Fruit fly (Drosophila melanogaster) whole organism, adult: ENCODE results near the gene Ssl2.

ENCODE experiments used
- CG11617 ChIP-seq: fragments of 200-800 bp; sonication (Bioruptor generic); optimal IDR thresholded peaks from 2 replicates; lab custom pipeline; 2017; ENCODE audit warnings: mild to moderate bottlenecking, missing biosample characterization, missing genetic modification reagents, missing genetic modification characterization
- CG12768 ChIP-seq: fragments of 200-800 bp; sonication (Bioruptor generic); optimal IDR thresholded peaks from 2 replicates; lab custom pipeline; 2017; ENCODE audit warnings: missing biosample characterization, missing genetic modification characterization, mild to moderate bottlenecking, moderate library complexity, missing genetic modification reagents
- CG14711 ChIP-seq: fragments of 200-800 bp; sonication (Bioruptor generic); optimal IDR thresholded peaks from 2 replicates; lab custom pipeline; 2018; ENCODE audit warnings: missing biosample characterization, mild to moderate bottlenecking, missing genetic modification characterization, moderate library complexity
- CG33017 ChIP-seq: fragments of 200-800 bp; sonication (Bioruptor generic); optimal IDR thresholded peaks from 2 replicates; lab custom pipeline; 2018; ENCODE audit warnings: missing biosample characterization, mild to moderate bottlenecking, missing genetic modification characterization, moderate library complexity
- CG7045 ChIP-seq: fragments of 200-800 bp; sonication (Bioruptor generic); optimal IDR thresholded peaks from 2 replicates; lab custom pipeline; 2017; ENCODE audit warnings: missing biosample characterization, mild to moderate bottlenecking, missing genetic modification characterization
- Clk ChIP-seq: fragments of 200-800 bp; sonication (Bioruptor generic); optimal IDR thresholded peaks from 2 replicates; lab custom pipeline; 2017; ENCODE audit warnings: missing biosample characterization, missing genetic modification characterization
- Crg-1 ChIP-seq: fragments of 200-800 bp; sonication (Bioruptor generic); optimal IDR thresholded peaks from 2 replicates; lab custom pipeline; 2016; ENCODE audit warnings: missing biosample characterization, missing genetic modification characterization
- Hr96 ChIP-seq: fragments of 200-800 bp; sonication (Bioruptor generic); optimal IDR thresholded peaks from 2 replicates; lab custom pipeline; 2016; ENCODE audit warnings: missing biosample characterization, missing genetic modification characterization
- bab1 ChIP-seq: fragments of 200-800 bp; sonication (Bioruptor generic); optimal IDR thresholded peaks from 3 replicates; lab custom pipeline; 2019; ENCODE audit warnings: missing biosample characterization, mild to moderate bottlenecking, missing genetic modification characterization, moderate library complexity
- cic ChIP-seq: fragments of 200-800 bp; sonication (Bioruptor generic); optimal IDR thresholded peaks from 2 replicates; lab custom pipeline; 2017; ENCODE audit warnings: missing biosample characterization, mild to moderate bottlenecking, missing genetic modification characterization, moderate library complexity
- kay ChIP-seq: fragments of 200-800 bp; sonication (Bioruptor generic); peaks from one replicate; lab custom pipeline; 2016; ENCODE audit warnings: missing biosample characterization, missing genetic modification characterization, borderline replicate concordance
- ovo ChIP-seq: fragments of 200-800 bp; sonication (Bioruptor generic); optimal IDR thresholded peaks from 2 replicates; lab custom pipeline; 2016; ENCODE audit warnings: missing biosample characterization, missing genetic modification characterization
- pad ChIP-seq: fragments of 200-800 bp; sonication (Bioruptor generic); optimal IDR thresholded peaks from 3 replicates; lab custom pipeline; 2017; ENCODE audit warnings: missing biosample characterization, missing genetic modification characterization, mild to moderate bottlenecking, moderate library complexity, missing genetic modification reagents
- toe ChIP-seq: fragments of 200-800 bp; sonication (Bioruptor generic); optimal IDR thresholded peaks from 2 replicates; lab custom pipeline; 2016; ENCODE audit warnings: missing biosample characterization, missing genetic modification characterization

DNA sequence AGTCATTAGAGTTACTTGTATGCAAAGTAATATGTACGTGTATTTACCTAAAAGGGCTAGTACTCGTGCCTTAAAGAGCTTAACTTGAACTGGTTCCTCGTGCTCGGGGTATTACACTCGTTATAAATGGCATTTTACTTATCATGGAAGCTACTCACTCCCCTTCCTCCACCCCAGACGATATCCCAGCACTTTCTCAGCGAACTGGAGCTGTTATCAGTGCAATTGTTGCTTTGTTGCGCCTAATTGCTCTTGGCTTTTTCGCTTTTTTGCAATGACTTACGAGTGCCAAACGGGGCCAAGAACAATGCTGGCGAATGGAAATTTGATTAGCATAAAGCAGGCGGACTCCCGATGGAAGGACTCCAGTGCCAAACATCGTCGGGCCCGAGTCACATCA is 34.6 kb upstream of the Ssl2 start:
- TF ChIP-seq CG11617 (GFP tag; lab: Kevin White, UChicago) (no peak), bab1 (GFP tag; lab: Kevin White, UChicago) (no peak), Hr96 (GFP tag; lab: Kevin White, UChicago) (no peak), CG14711 (tag; lab: Kevin White, UChicago) (no peak), kay (GFP tag; lab: Kevin White, UChicago) (no peak), CG33017 (tag; lab: Kevin White, UChicago) (peak; percentile 2), toe (GFP tag; lab: Kevin White, UChicago) (no peak), CG12768 (peak; percentile 1), Crg-1 (no peak), pad (GFP tag; lab: Kevin White, UChicago) (no peak), CG7045 (GFP tag; lab: Kevin White, UChicago) (no peak), cic (GFP tag; lab: Kevin White, UChicago) (peak; percentile 28), ovo (GFP tag; lab: Kevin White, UChicago) (no peak), Clk (GFP tag; lab: Kevin White, UChicago) (no peak)
